Fruit fly (Drosophila melanogaster): ENCODE results near the gene CG8188.

The CG8188 gene

DNA sequence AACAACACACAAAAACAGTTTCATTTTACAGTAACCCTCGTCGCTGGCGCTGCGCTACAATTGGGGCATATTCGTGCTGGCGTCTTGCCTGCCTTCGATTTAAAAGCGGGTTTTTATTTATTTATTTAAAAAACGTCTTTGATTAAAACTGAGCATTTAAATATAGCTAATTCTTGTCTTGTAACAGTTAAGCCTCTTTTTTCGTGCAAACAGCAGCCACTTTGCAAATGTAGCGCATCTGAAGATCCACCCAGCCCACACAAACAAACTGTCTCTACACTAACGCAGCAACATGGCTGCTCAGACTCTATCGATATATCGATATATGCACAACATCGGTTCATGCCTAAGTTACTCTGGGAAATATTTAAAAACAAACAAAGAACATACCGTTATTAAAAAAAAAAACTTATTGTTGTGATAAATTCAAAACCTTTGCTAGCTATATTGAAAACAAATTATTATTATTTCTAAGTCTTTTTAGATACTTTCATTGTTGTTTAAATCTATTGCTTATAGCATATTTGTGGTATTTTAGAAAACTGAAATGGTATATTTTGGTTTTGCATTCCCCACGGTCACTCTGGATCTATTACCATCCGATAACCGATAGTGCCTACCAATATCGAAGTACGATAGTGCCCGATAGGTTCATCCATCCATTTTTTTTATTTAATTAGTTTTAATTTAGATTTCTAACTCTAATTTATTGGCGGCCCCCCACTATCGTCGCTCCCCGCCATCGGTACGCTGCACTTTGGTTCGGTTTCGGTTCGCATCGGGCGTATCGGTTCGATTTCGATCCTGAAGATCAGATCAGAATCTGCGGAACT lies at the start of gene CG8188, which contains the start of gene par-6:
TSS of gene CG8188 (minus strand) at position 287 of the 833 bp plus-strand sequence.
TSS of gene par-6 (plus strand) at position 615 of the 833 bp plus-strand sequence.
- TF ChIP-seq CG8478 (optimal IDR thresholded peaks at IDR 0.05): no peak
- TF ChIP-seq psq (optimal IDR thresholded peaks at IDR 0.05): no peak
- no peak for TF ChIP-seq EcR (GFP tag; optimal IDR thresholded peaks at IDR 0.05)
- TF ChIP-seq pan (optimal IDR thresholded peaks at IDR 0.05): no peak
- no peak for TF ChIP-seq Dll (optimal IDR thresholded peaks at IDR 0.05)
- TF ChIP-seq usp (GFP tag; optimal IDR thresholded peaks at IDR 0.05): no peak

DNA sequence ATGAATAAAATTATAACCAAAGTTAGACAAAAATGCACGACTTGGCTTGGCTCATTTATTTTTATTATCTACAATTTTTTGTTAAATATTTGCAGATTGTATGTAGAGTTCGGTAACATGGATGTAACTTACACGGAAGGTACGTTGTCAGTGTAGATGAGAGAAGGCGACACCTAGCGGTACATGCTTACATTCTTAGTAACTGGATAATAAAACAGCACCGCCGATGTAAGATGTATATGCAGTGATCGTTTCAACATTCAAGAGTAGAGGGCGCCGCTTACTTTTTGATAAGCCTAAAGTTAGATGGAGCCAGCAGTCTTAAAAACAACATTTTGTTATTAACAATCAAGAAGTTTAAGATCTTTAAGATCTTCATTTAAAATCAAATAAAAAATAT lies 48.8 kb upstream of the CG8188 start:
- TF ChIP-seq CG8478 (optimal IDR thresholded peaks at IDR 0.05): no peak
- TF ChIP-seq pan (optimal IDR thresholded peaks at IDR 0.05): no peak
- TF ChIP-seq Dll (optimal IDR thresholded peaks at IDR 0.05): no peak
- no peak for TF ChIP-seq EcR (GFP tag; optimal IDR thresholded peaks at IDR 0.05)
- TF ChIP-seq usp (GFP tag; optimal IDR thresholded peaks at IDR 0.05): no peak
- no peak for TF ChIP-seq psq (optimal IDR thresholded peaks at IDR 0.05)

DNA sequence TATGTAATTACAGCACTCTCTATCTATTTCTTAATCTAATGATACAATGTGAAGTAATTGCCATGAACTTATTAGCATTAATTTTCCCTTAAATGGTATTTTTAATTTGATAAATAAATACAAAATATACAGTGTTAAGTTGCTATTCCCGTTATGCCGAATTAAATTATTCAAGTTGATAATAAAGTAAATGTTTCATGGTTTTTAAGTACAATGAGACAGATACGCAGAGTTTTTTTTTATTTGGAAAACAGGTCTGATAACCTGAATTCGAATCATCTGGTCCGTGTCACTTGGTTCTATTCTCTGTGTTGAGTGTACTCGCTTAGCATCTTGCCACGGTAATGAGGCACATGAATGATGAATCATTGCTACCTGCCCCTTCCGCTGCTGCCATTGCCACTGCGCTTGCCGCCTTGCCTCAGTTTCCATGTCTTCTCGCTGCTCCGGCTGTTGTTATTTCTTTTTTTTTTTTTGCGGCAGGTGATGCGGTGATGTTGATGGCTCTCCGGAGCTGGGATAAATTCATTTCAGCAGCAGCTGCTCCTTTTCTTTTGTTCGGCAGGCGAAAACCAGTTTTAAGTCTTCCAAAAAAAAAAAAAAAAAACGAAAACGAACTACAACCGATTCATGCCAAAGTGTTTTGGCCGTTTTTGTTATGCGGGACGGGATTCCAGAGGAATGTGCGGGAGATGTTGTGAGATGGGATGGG lies 43.0 kb upstream of the CG8188 start:
- TF ChIP-seq Dll (optimal IDR thresholded peaks at IDR 0.05): no peak
- TF ChIP-seq CG8478 (optimal IDR thresholded peaks at IDR 0.05): no peak
- no peak for TF ChIP-seq pan (optimal IDR thresholded peaks at IDR 0.05)
- TF ChIP-seq EcR (GFP tag; optimal IDR thresholded peaks at IDR 0.05): no peak

DNA sequence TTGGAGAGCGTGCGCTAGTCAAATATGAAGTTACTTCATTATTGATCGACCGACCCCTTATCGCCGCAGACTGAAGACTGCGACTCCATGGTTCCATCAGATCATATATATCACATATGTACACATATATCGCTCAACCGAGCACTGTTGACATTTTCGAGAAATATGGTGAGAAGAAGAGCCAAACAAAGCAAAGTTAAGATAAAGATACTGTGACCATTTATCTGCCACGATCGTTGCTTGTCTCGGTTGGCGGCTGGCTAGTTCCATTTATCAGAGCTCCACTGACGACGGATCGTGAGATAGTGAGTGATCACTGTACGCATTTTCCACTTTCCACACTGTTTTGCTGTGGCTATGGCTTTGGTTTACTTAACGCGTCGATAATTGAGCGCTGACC lies 40.8 kb upstream of the CG8188 start:
- TF ChIP-seq usp (GFP tag; optimal IDR thresholded peaks at IDR 0.05): no peak

DNA sequence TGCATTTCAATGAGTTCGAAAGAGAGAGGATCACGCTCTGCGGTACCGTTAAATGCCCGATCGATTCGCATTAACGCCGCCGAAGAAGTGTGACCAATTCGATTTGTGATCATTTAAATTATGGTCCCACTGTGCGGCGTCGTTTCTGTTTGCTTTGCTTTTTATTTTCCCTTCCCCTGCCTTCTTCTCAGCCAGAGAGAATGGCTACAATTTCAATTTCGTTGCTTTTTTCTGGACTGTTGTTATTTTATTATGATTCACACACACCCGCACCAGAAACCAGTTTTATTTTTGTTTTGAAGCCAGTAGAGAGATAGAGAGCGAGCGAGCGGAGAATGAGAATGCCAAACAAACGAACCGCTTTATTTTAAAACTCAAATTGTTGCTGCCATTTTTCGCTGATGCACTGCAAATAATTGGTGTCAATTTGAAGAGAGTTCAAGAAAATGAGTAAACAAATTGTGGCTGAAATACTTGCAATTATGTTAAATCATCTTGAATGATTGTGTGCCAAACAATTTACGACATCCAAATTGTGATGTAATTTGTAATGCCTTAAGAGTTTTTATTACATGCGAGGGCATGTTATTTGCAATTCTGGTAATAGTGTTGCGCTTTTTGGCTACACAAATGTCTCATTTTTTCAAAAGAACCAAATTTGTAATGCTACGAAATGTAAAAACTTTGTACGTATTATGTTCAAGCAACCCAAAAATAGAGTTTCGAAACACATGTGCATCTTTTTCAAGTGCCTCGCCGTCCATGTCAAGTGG lies 40.0 kb upstream of the CG8188 start:
- TF ChIP-seq psq (optimal IDR thresholded peaks at IDR 0.05) (no peak), usp (GFP tag; optimal IDR thresholded peaks at IDR 0.05) (no peak), Dll (optimal IDR thresholded peaks at IDR 0.05) (no peak), CG8478 (optimal IDR thresholded peaks at IDR 0.05) (no peak), EcR (GFP tag; optimal IDR thresholded peaks at IDR 0.05) (no peak), pan (optimal IDR thresholded peaks at IDR 0.05) (no peak)

DNA sequence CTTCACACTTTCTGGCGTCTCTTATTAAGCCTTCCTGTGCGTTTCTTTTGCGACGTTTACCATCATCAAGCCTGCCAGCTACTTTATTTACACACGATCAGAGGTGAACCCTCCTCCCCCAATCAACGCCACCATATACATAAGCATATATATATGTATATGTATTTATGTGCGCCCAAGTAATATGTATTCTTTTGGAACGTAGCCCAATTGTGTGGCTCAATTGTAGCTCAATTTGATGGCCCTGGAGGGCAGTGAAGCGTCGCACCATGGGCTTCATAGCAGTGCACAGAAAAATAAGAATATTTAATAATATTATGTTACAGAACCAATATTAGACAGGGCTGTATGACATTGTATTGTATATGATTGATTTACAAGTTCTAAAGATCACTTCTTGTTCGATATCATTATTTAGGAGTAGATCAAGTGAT lies 39.1 kb upstream of the CG8188 start:
- TF ChIP-seq psq (optimal IDR thresholded peaks at IDR 0.05): no peak
- TF ChIP-seq CG8478 (optimal IDR thresholded peaks at IDR 0.05): no peak
- no peak for TF ChIP-seq pan (optimal IDR thresholded peaks at IDR 0.05)
- no peak for TF ChIP-seq EcR (GFP tag; optimal IDR thresholded peaks at IDR 0.05)
- no peak for TF ChIP-seq usp (GFP tag; optimal IDR thresholded peaks at IDR 0.05)
- TF ChIP-seq Dll (optimal IDR thresholded peaks at IDR 0.05): no peak

DNA sequence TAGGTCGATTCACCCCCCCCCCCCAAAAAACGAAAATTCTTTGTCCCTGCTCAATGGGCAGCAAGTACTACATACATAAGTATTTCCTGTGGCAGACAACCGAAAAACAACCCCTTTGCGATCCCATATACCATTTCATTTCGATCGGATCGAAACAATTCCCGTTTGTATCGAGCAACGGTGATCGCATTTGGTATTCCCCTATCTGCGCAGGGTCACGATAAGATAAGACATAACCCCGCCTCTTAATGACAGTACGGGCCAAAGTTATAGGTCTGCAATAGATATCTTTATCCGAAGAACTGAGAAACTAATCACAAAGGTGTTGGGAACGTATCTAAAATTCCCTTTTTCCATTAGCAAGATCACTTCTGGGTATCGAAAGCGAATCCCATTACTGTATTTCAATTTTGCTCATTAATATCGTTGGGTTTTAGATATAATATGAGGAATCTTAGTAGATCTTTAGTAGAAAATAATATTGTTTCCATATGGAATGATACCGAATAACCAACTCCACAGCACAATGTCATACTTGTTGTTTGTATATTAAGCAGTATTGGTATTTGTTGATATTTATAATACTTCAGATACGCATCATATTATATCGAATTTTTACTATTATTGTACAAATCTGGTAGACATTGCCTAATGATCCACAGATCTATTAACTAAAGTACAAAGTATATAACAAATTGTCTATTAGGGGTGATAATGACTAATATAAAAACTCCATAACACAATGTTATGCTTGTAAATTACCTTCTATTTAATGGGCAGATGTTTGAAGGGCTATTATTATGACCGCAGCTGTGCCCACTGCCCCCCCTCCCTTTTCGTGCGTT lies 38.4 kb upstream of the CG8188 start:
- no peak for TF ChIP-seq CG8478 (optimal IDR thresholded peaks at IDR 0.05)
- no peak for TF ChIP-seq psq (optimal IDR thresholded peaks at IDR 0.05)
- TF ChIP-seq EcR (GFP tag; optimal IDR thresholded peaks at IDR 0.05): no peak
- TF ChIP-seq usp (GFP tag; optimal IDR thresholded peaks at IDR 0.05): no peak
- TF ChIP-seq pan (optimal IDR thresholded peaks at IDR 0.05): no peak
- no peak for TF ChIP-seq Dll (optimal IDR thresholded peaks at IDR 0.05)

DNA sequence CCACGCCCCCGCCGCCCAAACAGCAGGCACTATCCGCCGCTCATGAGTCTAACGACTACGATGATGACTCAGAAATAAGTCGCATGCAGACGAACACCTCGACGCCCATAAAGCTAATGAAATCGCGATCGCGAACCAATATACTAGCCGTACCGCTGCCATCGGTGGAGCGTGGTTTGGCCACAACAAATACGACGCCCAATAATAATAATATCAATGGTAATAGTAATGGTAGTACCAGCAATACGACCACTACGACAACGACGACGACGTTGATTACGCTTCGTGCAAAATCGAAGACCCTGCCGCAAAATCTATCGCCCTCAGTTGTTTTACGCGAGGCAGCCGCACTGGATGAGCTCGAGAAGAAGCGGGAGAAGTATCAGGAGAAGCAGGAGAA lies 37.1 kb upstream of the CG8188 start:
- TF ChIP-seq pan (optimal IDR thresholded peaks at IDR 0.05): no peak
- no peak for TF ChIP-seq usp (GFP tag; optimal IDR thresholded peaks at IDR 0.05)
- TF ChIP-seq EcR (GFP tag; optimal IDR thresholded peaks at IDR 0.05): no peak
- no peak for TF ChIP-seq CG8478 (optimal IDR thresholded peaks at IDR 0.05)
- no peak for TF ChIP-seq Dll (optimal IDR thresholded peaks at IDR 0.05)
- TF ChIP-seq psq (optimal IDR thresholded peaks at IDR 0.05): no peak

DNA sequence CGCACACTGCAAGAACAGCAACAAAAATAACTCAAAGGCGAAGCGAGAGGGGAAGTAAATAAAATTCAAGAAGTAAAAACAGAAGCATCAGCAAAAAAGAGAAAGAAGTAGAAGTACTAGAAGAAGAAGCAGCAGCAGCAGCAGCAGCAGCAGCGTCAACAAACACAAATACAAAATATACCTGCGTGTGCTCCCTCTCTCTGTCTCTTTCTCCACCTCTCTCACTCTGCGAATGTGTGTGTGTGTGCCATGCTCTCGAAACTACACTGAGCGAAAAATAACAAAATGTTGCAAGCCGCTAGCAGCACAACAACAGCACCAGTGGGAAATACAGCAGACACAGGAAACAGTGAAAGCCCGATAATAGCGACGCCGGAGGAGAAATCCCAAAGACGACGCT lies 36.2 kb upstream of the CG8188 start:
- TF ChIP-seq Dll (optimal IDR thresholded peaks at IDR 0.05) (no peak), pan (optimal IDR thresholded peaks at IDR 0.05) (no peak), usp (GFP tag; optimal IDR thresholded peaks at IDR 0.05) (no peak), EcR (GFP tag; optimal IDR thresholded peaks at IDR 0.05) (no peak), psq (optimal IDR thresholded peaks at IDR 0.05) (no peak), CG8478 (optimal IDR thresholded peaks at IDR 0.05) (no peak)

DNA sequence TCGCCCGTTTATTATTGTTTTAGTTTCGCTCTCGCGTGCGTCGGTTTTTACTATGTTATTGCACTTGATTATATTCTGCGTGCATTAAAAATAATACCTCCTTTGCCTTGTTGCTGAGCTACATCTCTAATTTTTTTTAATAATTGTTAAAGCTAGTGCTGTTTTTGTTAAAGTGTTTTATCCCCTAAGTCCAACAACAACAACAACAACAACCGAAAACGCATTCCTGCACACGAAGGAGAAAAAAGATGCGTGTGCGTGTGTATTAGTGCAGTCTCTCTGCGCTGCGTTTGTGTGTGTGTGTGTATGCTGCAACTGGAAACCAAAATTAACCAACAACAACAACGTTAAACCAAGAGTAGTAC lies 35.6 kb upstream of the CG8188 start:
- TF ChIP-seq EcR (GFP tag; optimal IDR thresholded peaks at IDR 0.05) (no peak), usp (GFP tag; optimal IDR thresholded peaks at IDR 0.05) (no peak), psq (optimal IDR thresholded peaks at IDR 0.05) (no peak), Dll (optimal IDR thresholded peaks at IDR 0.05) (no peak), CG8478 (optimal IDR thresholded peaks at IDR 0.05) (no peak), pan (optimal IDR thresholded peaks at IDR 0.05) (no peak)

DNA sequence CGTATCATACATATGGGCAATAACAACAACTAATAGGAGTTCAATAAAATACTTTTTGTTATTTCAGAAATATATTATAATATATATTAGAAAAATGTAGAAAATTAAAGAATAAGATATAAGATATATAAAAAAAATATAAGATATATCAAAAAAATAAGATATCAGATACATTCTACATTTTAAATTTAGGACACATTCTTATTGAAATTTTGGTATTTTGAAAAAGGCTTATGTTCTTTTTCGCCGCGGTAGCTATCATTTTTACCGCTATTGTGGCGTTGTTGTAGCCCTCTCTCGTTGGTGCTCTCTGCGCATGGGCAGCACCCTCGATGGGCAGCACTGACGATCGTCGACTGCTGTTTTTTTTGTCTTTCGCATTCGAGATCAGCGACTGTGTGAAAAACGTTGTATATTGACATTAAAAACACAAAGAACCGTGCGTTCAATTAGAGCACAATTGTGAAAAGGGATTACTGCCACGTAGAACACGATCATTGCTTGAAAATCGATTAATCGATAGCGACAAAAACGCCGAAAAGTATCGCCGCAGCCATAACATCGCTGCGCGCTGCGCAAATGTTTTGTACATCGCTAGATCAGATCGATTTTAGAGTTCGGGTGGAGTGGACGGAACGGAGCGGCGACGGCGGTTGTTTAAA lies 35.1 kb upstream of the CG8188 start:
- TF ChIP-seq CG8478 (optimal IDR thresholded peaks at IDR 0.05): no peak
- TF ChIP-seq psq (optimal IDR thresholded peaks at IDR 0.05): no peak
- no peak for TF ChIP-seq EcR (GFP tag; optimal IDR thresholded peaks at IDR 0.05)
- TF ChIP-seq pan (optimal IDR thresholded peaks at IDR 0.05): no peak
- TF ChIP-seq usp (GFP tag; optimal IDR thresholded peaks at IDR 0.05): no peak
- no peak for TF ChIP-seq Dll (optimal IDR thresholded peaks at IDR 0.05)
